Fruit fly (Drosophila melanogaster) whole organism, embryonic: ENCODE measurements around the gene retm.

Experiments
- Ada2b ChIP-seq: fragments of 200-800 bp; sonication (Bioruptor generic); IDR thresholded peaks from 2 replicates; pipeline ENCODE4 v1.3.6; 2022; ENCODE audit warnings: missing biosample characterization, missing genetic modification characterization
- Atf3 ChIP-seq: fragments of 200-800 bp; sonication (Bioruptor generic); optimal IDR thresholded peaks from 3 replicates; lab custom pipeline; 2016; ENCODE audit warnings: missing biosample characterization, missing genetic modification characterization
- Bdp1 ChIP-seq: fragments of 200-800 bp; sonication (Bioruptor generic); optimal IDR thresholded peaks from 3 replicates; lab custom pipeline; 2016; ENCODE audit warnings: missing biosample characterization, missing genetic modification characterization
- CG11695 ChIP-seq: fragments of 200-800 bp; sonication (Bioruptor generic); IDR thresholded peaks from 3 replicates; pipeline ENCODE4 v1.3.6; 2022; ENCODE audit warnings: missing biosample characterization, missing genetic modification characterization
- CG12942 ChIP-seq: fragments of 200-800 bp; sonication (Bioruptor generic); optimal IDR thresholded peaks from 3 replicates; lab custom pipeline; 2016; ENCODE audit warnings: missing biosample characterization, missing genetic modification characterization
- CG13424 ChIP-seq: fragments of 200-800 bp; sonication (Bioruptor generic); optimal IDR thresholded peaks from 2 replicates; lab custom pipeline; 2019; ENCODE audit warnings: missing biosample characterization, mild to moderate bottlenecking, missing genetic modification characterization, moderate library complexity
- CG1603 ChIP-seq: fragments of 200-800 bp; sonication (Bioruptor generic); optimal IDR thresholded peaks from 2 replicates; lab custom pipeline; 2019; ENCODE audit warnings: missing biosample characterization, mild to moderate bottlenecking, missing genetic modification characterization, moderate library complexity
- CG16813 ChIP-seq: fragments of 200-800 bp; sonication (Bioruptor generic); IDR thresholded peaks from 3 replicates; pipeline ENCODE4 v1.3.6; 2022; ENCODE audit warnings: missing biosample characterization, missing genetic modification characterization; ENCODE audit not compliant: partially characterized antibody
- CG18262 ChIP-seq: fragments of 200-800 bp; optimal IDR thresholded peaks from 3 replicates; lab custom pipeline; 2019; ENCODE audit warnings: missing biosample characterization, mild to moderate bottlenecking, missing genetic modification characterization, moderate library complexity
- CG2129 ChIP-seq: fragments of 200-800 bp; sonication (Bioruptor generic); IDR thresholded peaks from 2 replicates; pipeline ENCODE4 v1.3.6; 2022; ENCODE audit warnings: missing biosample characterization, missing genetic modification characterization; ENCODE audit not compliant: partially characterized antibody
- CG2202 ChIP-seq: fragments of 200-800 bp; sonication (Bioruptor generic); optimal IDR thresholded peaks from 2 replicates; lab custom pipeline; 2018; ENCODE audit warnings: missing biosample characterization, mild to moderate bottlenecking, missing genetic modification characterization
- CG31365 ChIP-seq: fragments of 200-800 bp; sonication (Bioruptor generic); optimal IDR thresholded peaks from 2 replicates; lab custom pipeline; 2018; ENCODE audit warnings: missing biosample characterization, mild to moderate bottlenecking, missing genetic modification characterization
- CG3407 ChIP-seq: fragments of 200-800 bp; sonication (Bioruptor generic); optimal IDR thresholded peaks from 2 replicates; lab custom pipeline; 2018; ENCODE audit warnings: missing biosample characterization, mild to moderate bottlenecking, missing genetic modification characterization
- CG3726 ChIP-seq: fragments of 200-800 bp; sonication (Bioruptor generic); IDR thresholded peaks from 3 replicates; pipeline ENCODE4, ENCODE4 v1.3.6; 2022; ENCODE audit warnings: missing biosample characterization, missing genetic modification characterization
- CG4404 ChIP-seq: fragments of 200-800 bp; sonication (Bioruptor generic); IDR thresholded peaks from 2 replicates; pipeline ENCODE4 v1.3.6; 2022; ENCODE audit warnings: missing biosample characterization, missing genetic modification characterization
- CG4707 ChIP-seq: fragments of 200-800 bp; sonication (Bioruptor generic); optimal IDR thresholded peaks from 2 replicates; lab custom pipeline; 2018; ENCODE audit warnings: missing biosample characterization, mild to moderate bottlenecking, missing genetic modification characterization, moderate library complexity
- CG7357 ChIP-seq: fragments of 200-800 bp; sonication (Bioruptor generic); IDR thresholded peaks from 3 replicates; pipeline ENCODE4 v1.3.6; 2022; ENCODE audit warnings: missing biosample characterization, missing genetic modification characterization
- Camta ChIP-seq: fragments of 200-800 bp; sonication (Bioruptor generic); optimal IDR thresholded peaks from 2 replicates; lab custom pipeline; 2016; ENCODE audit warnings: missing biosample characterization, missing genetic modification characterization
- CkIIα-i1 ChIP-seq: fragments of 200-800 bp; sonication (Bioruptor generic); IDR thresholded peaks from 2 replicates; pipeline ENCODE4 v1.3.6; 2022; ENCODE audit warnings: missing biosample characterization, missing genetic modification characterization
- Dad ChIP-seq: fragments of 200-800 bp; sonication (Bioruptor generic); optimal IDR thresholded peaks from 3 replicates; lab custom pipeline; 2016; ENCODE audit warnings: missing biosample characterization, missing genetic modification characterization
- Dfd ChIP-seq, 2 experiments: fragments of >200 bp; optimal IDR thresholded peaks; 2 replicates each; lab custom pipeline; 2017; ENCODE audit warnings: missing biosample characterization in 2 of 2, missing genetic modification characterization in 2 of 2
- Ets65A ChIP-seq: fragments of 200-800 bp; sonication (Bioruptor generic); peaks from one replicate; lab custom pipeline; 2016; ENCODE audit warnings: missing biosample characterization, missing genetic modification characterization
- Hand ChIP-seq: fragments of 200-800 bp; sonication (Bioruptor generic); optimal IDR thresholded peaks from 2 replicates; lab custom pipeline; 2017; ENCODE audit warnings: mild to moderate bottlenecking, missing biosample characterization, missing genetic modification reagents, missing genetic modification characterization
- MBD-R2 ChIP-seq: fragments of 200-800 bp; sonication (Bioruptor generic); IDR thresholded peaks from 2 replicates; pipeline ENCODE4 v1.3.6; 2022; ENCODE audit warnings: missing biosample characterization, missing genetic modification characterization
- MESR4 ChIP-seq: fragments of 200-800 bp; sonication (Bioruptor generic); optimal IDR thresholded peaks from 2 replicates; lab custom pipeline; 2018; ENCODE audit warnings: missing biosample characterization, mild to moderate bottlenecking, missing genetic modification characterization, moderate library complexity
- Mrtf ChIP-seq: fragments of 200-800 bp; sonication (Bioruptor generic); IDR thresholded peaks from 3 replicates; pipeline ENCODE4 v1.3.6; 2022; ENCODE audit warnings: missing biosample characterization, missing genetic modification characterization
- Poxn ChIP-seq: fragments of 200-800 bp; sonication (Bioruptor generic); IDR thresholded peaks from 2 replicates; pipeline ENCODE4 v1.3.6; 2022; ENCODE audit warnings: missing biosample characterization, missing genetic modification characterization
- Sox102F ChIP-seq: fragments of 200-800 bp; sonication (Bioruptor generic); optimal IDR thresholded peaks from 2 replicates; lab custom pipeline; 2018; ENCODE audit warnings: missing biosample characterization, mild to moderate bottlenecking, missing genetic modification characterization, moderate library complexity
- Spps ChIP-seq: fragments of 200-800 bp; sonication (Bioruptor generic); optimal IDR thresholded peaks from 2 replicates; lab custom pipeline; 2018; ENCODE audit warnings: missing biosample characterization, mild to moderate bottlenecking, missing genetic modification characterization
- ara ChIP-seq: fragments of 200-800 bp; sonication (Bioruptor generic); IDR thresholded peaks from 2 replicates; pipeline ENCODE4 v1.3.6; 2022; ENCODE audit warnings: missing biosample characterization, missing genetic modification characterization
- az2 ChIP-seq: fragments of 200-800 bp; sonication (Bioruptor generic); optimal IDR thresholded peaks from 3 replicates; lab custom pipeline; 2016; ENCODE audit warnings: missing biosample characterization, missing genetic modification characterization
- chif ChIP-seq, 2 experiments: fragments of 200-800 bp; sonication (Bioruptor generic); optimal IDR thresholded peaks; 3 replicates each; lab custom pipeline; 2016; ENCODE audit warnings: missing biosample characterization in 2 of 2, missing genetic modification characterization in 2 of 2
- disco-r ChIP-seq: fragments of 200-800 bp; sonication (Bioruptor generic); optimal IDR thresholded peaks from 2 replicates; lab custom pipeline; 2016; ENCODE audit warnings: missing biosample characterization, missing genetic modification characterization
- eyg ChIP-seq: fragments of 200-800 bp; sonication (Bioruptor generic); optimal IDR thresholded peaks from 3 replicates; lab custom pipeline; 2016; ENCODE audit warnings: missing biosample characterization, missing genetic modification characterization
- fd64A ChIP-seq: fragments of 200-800 bp; sonication (Bioruptor generic); optimal IDR thresholded peaks from 3 replicates; lab custom pipeline; 2018; ENCODE audit warnings: missing biosample characterization, mild to moderate bottlenecking, missing genetic modification characterization
- fru ChIP-seq: fragments of >200 bp; optimal IDR thresholded peaks from 2 replicates; lab custom pipeline; 2017
- ftz-f1 ChIP-seq: fragments of 200-800 bp; sonication (Bioruptor generic); optimal IDR thresholded peaks from 2 replicates; lab custom pipeline; 2016; ENCODE audit warnings: missing biosample characterization, missing genetic modification characterization
- gem ChIP-seq: fragments of 200-800 bp; sonication (Bioruptor generic); optimal IDR thresholded peaks from 2 replicates; lab custom pipeline; 2019; ENCODE audit warnings: missing biosample characterization, mild to moderate bottlenecking, missing genetic modification characterization, moderate library complexity
- hkb ChIP-seq, 2 experiments: fragments of 200-800 bp in 1 of 2; fragments of >200 bp in 1 of 2; sonication (Bioruptor generic) in 1 of 2; IDR thresholded peaks in 1 of 2; optimal IDR thresholded peaks in 1 of 2; 2 replicates each; pipeline versions ENCODE4 v1.3.6 to Lab custom; 2017 to 2022; ENCODE audit warnings: missing biosample characterization in 1 of 2, missing genetic modification characterization in 1 of 2
- kni ChIP-seq: fragments of 200-800 bp; sonication (Bioruptor generic); optimal IDR thresholded peaks from 3 replicates; lab custom pipeline; 2017; ENCODE audit warnings: mild to moderate bottlenecking, missing biosample characterization, missing genetic modification reagents, missing genetic modification characterization
- lbe ChIP-seq: fragments of 200-800 bp; sonication (Bioruptor generic); optimal IDR thresholded peaks from 2 replicates; lab custom pipeline; 2016; ENCODE audit warnings: missing biosample characterization, mild to moderate bottlenecking, missing genetic modification characterization
- nmo ChIP-seq: fragments of 200-800 bp; sonication (Bioruptor generic); optimal IDR thresholded peaks from 2 replicates; lab custom pipeline; 2018; ENCODE audit warnings: missing biosample characterization, mild to moderate bottlenecking, missing genetic modification characterization, moderate library complexity
- oc ChIP-seq: fragments of 200-800 bp; sonication (Bioruptor generic); optimal IDR thresholded peaks from 2 replicates; lab custom pipeline; 2018; ENCODE audit warnings: missing biosample characterization, mild to moderate bottlenecking, missing genetic modification characterization, moderate library complexity
- p53 ChIP-seq: fragments of 200-800 bp; sonication (Bioruptor generic); optimal IDR thresholded peaks from 2 replicates; lab custom pipeline; 2016; ENCODE audit warnings: missing biosample characterization, missing genetic modification characterization
- peb ChIP-seq: fragments of 200-800 bp; sonication (Bioruptor generic); IDR thresholded peaks from 2 replicates; pipeline ENCODE4 v1.3.6; 2022; ENCODE audit warnings: missing biosample characterization, missing genetic modification characterization
- phol ChIP-seq: fragments of 200-800 bp; sonication (Bioruptor generic); optimal IDR thresholded peaks from 3 replicates; lab custom pipeline; 2018; ENCODE audit warnings: missing biosample characterization, mild to moderate bottlenecking, missing genetic modification characterization, moderate library complexity
- salm ChIP-seq: fragments of 200-800 bp; sonication (Bioruptor generic); optimal IDR thresholded peaks from 2 replicates; lab custom pipeline; 2018; ENCODE audit warnings: missing biosample characterization, mild to moderate bottlenecking, missing genetic modification characterization
- tll ChIP-seq, 2 experiments: fragments of 200-800 bp in 1 of 2; fragments of >200 bp in 1 of 2; sonication (Bioruptor generic) in 1 of 2; optimal IDR thresholded peaks; 2 replicates each; lab custom pipeline; 2017 to 2019; ENCODE audit warnings: missing biosample characterization in 2 of 2, missing genetic modification characterization in 2 of 2, mild to moderate bottlenecking in 1 of 2, moderate library complexity in 1 of 2
- ttk ChIP-seq: fragments of 200-800 bp; sonication (Bioruptor generic); IDR thresholded peaks from 2 replicates; pipeline ENCODE4 v2.1.2; 2022; ENCODE audit warnings: missing biosample characterization, missing genetic modification characterization
- vnd ChIP-seq: fragments of 200-800 bp; sonication (Bioruptor generic); IDR thresholded peaks from 3 replicates; pipeline ENCODE4 v1.3.6; 2022; ENCODE audit warnings: missing biosample characterization, missing genetic modification characterization; ENCODE audit not compliant: partially characterized antibody
- wor ChIP-seq: fragments of 200-800 bp; sonication (Bioruptor generic); IDR thresholded peaks from 2 replicates; pipeline ENCODE4 v1.3.6; 2022; ENCODE audit warnings: missing biosample characterization, missing genetic modification characterization

Gene retm

dm6 chr2L:6465497-6465896 lies 9.8 kb upstream of the retm start, which contains the start of gene Rchy1 (continued):
- TF ChIP-seq Mrtf (GFP tag; lab: Robert Waterston, UW) (no peak), MBD-R2 (GFP tag; lab: Robert Waterston, UW) (peak; percentile 11; the same call in 1 of the 2 replicates), eyg (GFP tag; lab: Kevin White, UChicago) (peak; percentile 12), peb (GFP tag; lab: Robert Waterston, UW) (no peak), vnd (no peak), ttk (GFP tag; lab: Robert Waterston, UW) (no peak), Dad (GFP tag; lab: Kevin White, UChicago) (no peak), oc (no peak), CG2202 (tag; lab: Kevin White, UChicago) (no peak), Poxn (GFP tag; lab: Robert Waterston, UW) (no peak), lbe (no peak), salm (no peak), Ets65A (no peak), ftz-f1 (GFP tag; lab: Kevin White, UChicago) (peak; percentile 25), az2 (GFP tag; lab: Kevin White, UChicago) (no peak), CG4707 (no peak), hkb (optimal IDR thresholded peaks at IDR 0.05; lab: Kevin White, UChicago) (no peak), hkb (GFP tag; IDR thresholded peaks at IDR 0.05; lab: Robert Waterston, UW) (peak; percentile 51; the same call in 1 of the 2 replicates), CG3726 (GFP tag; lab: Robert Waterston, UW) (no peak), MESR4 (peak; percentile 3), CG16813 (GFP tag; lab: Robert Waterston, UW) (no peak), tll (GFP tag; optimal IDR thresholded peaks at IDR 0.05; lab: Kevin White, UChicago) (no peak), kni (GFP tag; lab: Kevin White, UChicago) (no peak), nmo (GFP tag; lab: Kevin White, UChicago) (no peak), disco-r (GFP tag; lab: Kevin White, UChicago) (no peak), CG1603 (tag; lab: Kevin White, UChicago) (peak; percentile 1), CG2129 (GFP tag; lab: Robert Waterston, UW) (no peak), CG31365 (peak; percentile 43), CG11695 (GFP tag; lab: Robert Waterston, UW) (0 out of 3 replicates have a peak, but pooled peaks have one; percentile 19), Dfd (GFP tag; optimal IDR thresholded peaks at IDR 0.05; lab: Kevin White, UChicago) (no peak), gem (tag; lab: Kevin White, UChicago) (peak; percentile 48), fd64A (GFP tag; lab: Kevin White, UChicago) (peak; percentile 9), chif (GFP tag; optimal IDR thresholded peaks at IDR 0.05; lab: Kevin White, UChicago) (no peak), CG13424 (tag; lab: Kevin White, UChicago) (peak; percentile 6), CG7357 (no peak), Atf3 (GFP tag; lab: Kevin White, UChicago) (no peak), Ada2b (GFP tag; lab: Robert Waterston, UW) (no peak), wor (no peak), CG12942 (GFP tag; lab: Kevin White, UChicago) (no peak), CG4404 (GFP tag; lab: Robert Waterston, UW) (no peak), Camta (GFP tag; lab: Kevin White, UChicago) (no peak), Sox102F (GFP tag; lab: Kevin White, UChicago) (no peak), CkIIα-i1 (GFP tag; lab: Robert Waterston, UW) (no peak), phol (no peak), CG18262 (tag; lab: Kevin White, UChicago) (no peak), Bdp1 (GFP tag; lab: Kevin White, UChicago) (no peak), Spps (no peak), ara (no peak), Hand (peak; percentile 40), p53 (GFP tag; lab: Kevin White, UChicago) (no peak), fru (no peak), CG3407 (GFP tag; lab: Kevin White, UChicago) (no peak)
